Fruit fly (Drosophila melanogaster) whole organism, embryonic: Measurements from ENCODE around the gene NdufV3.

Experiments
- CG10267 ChIP-seq: fragments of 200-800 bp; sonication (Bioruptor generic); optimal IDR thresholded peaks from 2 replicates; lab custom pipeline; 2018; ENCODE audit warnings: missing biosample characterization, mild to moderate bottlenecking, missing genetic modification characterization, moderate library complexity
- CG11085 ChIP-seq: fragments of 200-800 bp; sonication (Bioruptor generic); IDR thresholded peaks from 2 replicates; pipeline ENCODE4 v1.3.6; 2022; ENCODE audit warnings: missing biosample characterization, missing genetic modification characterization
- CG11560 ChIP-seq: fragments of 200-800 bp; sonication (Bioruptor generic); IDR thresholded peaks from 3 replicates; pipeline ENCODE4 v1.3.6; 2022; ENCODE audit warnings: missing biosample characterization, missing genetic modification characterization
- CG12299 ChIP-seq: fragments of 200-800 bp; sonication (Bioruptor generic); optimal IDR thresholded peaks from 2 replicates; lab custom pipeline; 2018; ENCODE audit warnings: missing biosample characterization, mild to moderate bottlenecking, missing genetic modification characterization
- CG13123 ChIP-seq: fragments of 200-800 bp; sonication (Bioruptor generic); optimal IDR thresholded peaks from 2 replicates; lab custom pipeline; 2016; ENCODE audit warnings: missing biosample characterization, missing genetic modification characterization
- CG13287 ChIP-seq: fragments of 200-800 bp; sonication (Bioruptor generic); IDR thresholded peaks from 2 replicates; pipeline ENCODE4 v1.3.6; 2022; ENCODE audit warnings: missing biosample characterization, missing genetic modification characterization; ENCODE audit not compliant: partially characterized antibody
- CG13775 ChIP-seq: fragments of 200-800 bp; sonication (Bioruptor generic); optimal IDR thresholded peaks from 3 replicates; lab custom pipeline; 2017; ENCODE audit warnings: missing biosample characterization, mild to moderate bottlenecking, missing genetic modification characterization
- CG15514 ChIP-seq: fragments of 200-800 bp; sonication (Bioruptor generic); optimal IDR thresholded peaks from 3 replicates; lab custom pipeline; 2017; ENCODE audit warnings: missing biosample characterization, missing genetic modification characterization, mild to moderate bottlenecking, moderate library complexity, missing genetic modification reagents
- CG15601 ChIP-seq: fragments of 200-800 bp; sonication (Bioruptor generic); optimal IDR thresholded peaks from 3 replicates; lab custom pipeline; 2019; ENCODE audit warnings: missing biosample characterization, mild to moderate bottlenecking, missing genetic modification characterization, moderate library complexity
- CG1603 ChIP-seq: fragments of 200-800 bp; sonication (Bioruptor generic); optimal IDR thresholded peaks from 2 replicates; lab custom pipeline; 2019; ENCODE audit warnings: missing biosample characterization, mild to moderate bottlenecking, missing genetic modification characterization, moderate library complexity
- CG17829 ChIP-seq: fragments of 200-800 bp; optimal IDR thresholded peaks from 2 replicates; lab custom pipeline; 2019; ENCODE audit warnings: missing biosample characterization, mild to moderate bottlenecking, missing genetic modification characterization, moderate library complexity
- CG2129 ChIP-seq: fragments of 200-800 bp; sonication (Bioruptor generic); IDR thresholded peaks from 2 replicates; pipeline ENCODE4 v1.3.6; 2022; ENCODE audit warnings: missing biosample characterization, missing genetic modification characterization; ENCODE audit not compliant: partially characterized antibody
- CG34422 ChIP-seq: fragments of 200-800 bp; sonication (Bioruptor generic); IDR thresholded peaks from 3 replicates; pipeline ENCODE4 v1.3.6; 2022; ENCODE audit warnings: missing biosample characterization, missing genetic modification characterization
- CG4328 ChIP-seq: fragments of 200-800 bp; sonication (Bioruptor generic); optimal IDR thresholded peaks from 3 replicates; lab custom pipeline; 2017; ENCODE audit warnings: missing biosample characterization, missing genetic modification reagents, missing genetic modification characterization
- CG4707 ChIP-seq: fragments of 200-800 bp; sonication (Bioruptor generic); optimal IDR thresholded peaks from 2 replicates; lab custom pipeline; 2018; ENCODE audit warnings: missing biosample characterization, mild to moderate bottlenecking, missing genetic modification characterization, moderate library complexity
- CG6683 ChIP-seq: fragments of 200-800 bp; sonication (Bioruptor generic); optimal IDR thresholded peaks from 2 replicates; lab custom pipeline; 2017; ENCODE audit warnings: missing biosample characterization, mild to moderate bottlenecking, missing genetic modification characterization, missing genetic modification reagents
- CG9727 ChIP-seq: fragments of 200-800 bp; sonication (Bioruptor generic); optimal IDR thresholded peaks from 3 replicates; lab custom pipeline; 2017; ENCODE audit warnings: missing biosample characterization, mild to moderate bottlenecking, missing genetic modification characterization
- D19A ChIP-seq: fragments of 200-800 bp; optimal IDR thresholded peaks from 3 replicates; lab custom pipeline; 2019; ENCODE audit warnings: missing biosample characterization, mild to moderate bottlenecking, missing genetic modification characterization, moderate library complexity
- Doc2 ChIP-seq: fragments of 200-800 bp; sonication (Bioruptor generic); IDR thresholded peaks from 2 replicates; pipeline ENCODE4 v1.3.6; 2022; ENCODE audit warnings: missing biosample characterization, missing genetic modification characterization
- Dref ChIP-seq: fragments of 200-800 bp; sonication (Bioruptor generic); IDR thresholded peaks from 2 replicates; pipeline ENCODE4 v1.3.6; 2022; ENCODE audit warnings: missing biosample characterization, missing genetic modification characterization
- Drgx ChIP-seq: fragments of 200-800 bp; sonication (Bioruptor generic); IDR thresholded peaks from 2 replicates; pipeline ENCODE4 v1.3.6; 2022; ENCODE audit warnings: missing biosample characterization, missing genetic modification characterization
- H15 ChIP-seq: fragments of 200-800 bp; sonication (Bioruptor generic); IDR thresholded peaks from 3 replicates; pipeline ENCODE4 v1.3.6; 2022; ENCODE audit warnings: missing biosample characterization, missing genetic modification characterization
- HLH4C ChIP-seq: fragments of 200-800 bp; sonication (Bioruptor generic); IDR thresholded peaks from 3 replicates; pipeline ENCODE4 v1.3.6; 2022; ENCODE audit warnings: missing biosample characterization, missing genetic modification characterization; ENCODE audit not compliant: partially characterized antibody
- Hand ChIP-seq: fragments of 200-800 bp; sonication (Bioruptor generic); optimal IDR thresholded peaks from 2 replicates; lab custom pipeline; 2017; ENCODE audit warnings: mild to moderate bottlenecking, missing biosample characterization, missing genetic modification reagents, missing genetic modification characterization
- HmgZ ChIP-seq: fragments of 200-800 bp; sonication (Bioruptor generic); optimal IDR thresholded peaks from 2 replicates; lab custom pipeline; 2018; ENCODE audit warnings: missing biosample characterization, mild to moderate bottlenecking, missing genetic modification characterization
- Hmr ChIP-seq: fragments of 200-800 bp; sonication (Bioruptor generic); optimal IDR thresholded peaks from 3 replicates; lab custom pipeline; 2017; ENCODE audit warnings: mild to moderate bottlenecking, missing biosample characterization, missing genetic modification reagents, missing genetic modification characterization
- Nf-YC ChIP-seq: fragments of 200-800 bp; optimal IDR thresholded peaks from 3 replicates; lab custom pipeline; 2019; ENCODE audit warnings: missing biosample characterization, mild to moderate bottlenecking, missing genetic modification characterization, moderate library complexity
- Oli ChIP-seq: fragments of 200-800 bp; sonication (Bioruptor generic); optimal IDR thresholded peaks from 2 replicates; lab custom pipeline; 2018; ENCODE audit warnings: missing biosample characterization, mild to moderate bottlenecking, missing genetic modification characterization, moderate library complexity
- Opbp ChIP-seq: fragments of 200-800 bp; sonication (Bioruptor generic); IDR thresholded peaks from 3 replicates; pipeline ENCODE4 v1.3.6; 2022; ENCODE audit warnings: missing biosample characterization, missing genetic modification characterization; ENCODE audit not compliant: partially characterized antibody
- Optix ChIP-seq: fragments of 200-800 bp; sonication (Bioruptor generic); IDR thresholded peaks from 3 replicates; pipeline ENCODE4 v1.3.6; 2022; ENCODE audit warnings: missing biosample characterization, missing genetic modification characterization
- Rx ChIP-seq: fragments of 200-800 bp; sonication (Bioruptor generic); IDR thresholded peaks from 2 replicates; pipeline ENCODE4 v1.3.6; 2022; ENCODE audit warnings: missing biosample characterization, missing genetic modification characterization
- Sry-δ ChIP-seq: fragments of 200-800 bp; sonication (Bioruptor generic); optimal IDR thresholded peaks from 2 replicates; lab custom pipeline; 2016; ENCODE audit warnings: missing biosample characterization, missing genetic modification characterization
- Xbp1 ChIP-seq: fragments of 200-800 bp; sonication (Bioruptor generic); optimal IDR thresholded peaks from 3 replicates; lab custom pipeline; 2016; ENCODE audit warnings: missing biosample characterization, mild to moderate bottlenecking, missing genetic modification characterization
- amos ChIP-seq: fragments of 200-800 bp; sonication (Bioruptor generic); IDR thresholded peaks from 2 replicates; pipeline ENCODE4 v1.3.6; 2022; ENCODE audit warnings: missing biosample characterization, missing genetic modification characterization; ENCODE audit not compliant: partially characterized antibody
- ato ChIP-seq: fragments of 200-800 bp; sonication (Bioruptor generic); IDR thresholded peaks from 2 replicates; pipeline ENCODE4 v1.3.6; 2022; ENCODE audit warnings: missing biosample characterization, missing genetic modification characterization; ENCODE audit not compliant: partially characterized antibody
- cg ChIP-seq: fragments of 200-800 bp; sonication (Bioruptor generic); optimal IDR thresholded peaks from 3 replicates; lab custom pipeline; 2019; ENCODE audit warnings: missing biosample characterization, mild to moderate bottlenecking, missing genetic modification characterization, moderate library complexity
- esg ChIP-seq: fragments of 200-800 bp; sonication (Bioruptor generic); conservative IDR thresholded peaks from 2 replicates; pipeline ENCODE4 v1.3.6; 2022; ENCODE audit warnings: missing biosample characterization, missing genetic modification characterization
- grn ChIP-seq: fragments of 200-800 bp; sonication (Bioruptor generic); optimal IDR thresholded peaks from 3 replicates; lab custom pipeline; 2017; ENCODE audit warnings: missing biosample characterization, missing genetic modification characterization
- hb ChIP-seq: fragments of 200-800 bp; sonication (Bioruptor generic); IDR thresholded peaks from 3 replicates; pipeline ENCODE4 v1.3.6; 2022; ENCODE audit warnings: missing biosample characterization, missing genetic modification characterization; ENCODE audit not compliant: partially characterized antibody
- onecut ChIP-seq: fragments of 200-800 bp; sonication (Bioruptor generic); IDR thresholded peaks from 2 replicates; pipeline ENCODE4 v1.3.6; 2022; ENCODE audit warnings: missing biosample characterization, missing genetic modification characterization
- pan ChIP-seq, 4 experiments: fragments of >200 bp in 3 of 4; fragments of 200-800 bp in 1 of 4; sonication (Bioruptor generic) in 1 of 4; optimal IDR thresholded peaks in 3 of 4; IDR thresholded peaks in 1 of 4; 2 replicates each; pipeline versions ENCODE4 v1.3.6 to Lab custom; 2017 to 2022; ENCODE audit warnings: missing biosample characterization in 2 of 4, missing genetic modification characterization in 2 of 4, mixed read lengths in 1 of 4
- phol ChIP-seq: fragments of 200-800 bp; sonication (Bioruptor generic); optimal IDR thresholded peaks from 3 replicates; lab custom pipeline; 2018; ENCODE audit warnings: missing biosample characterization, mild to moderate bottlenecking, missing genetic modification characterization, moderate library complexity
- sens-2 ChIP-seq: fragments of 200-800 bp; sonication (Bioruptor generic); IDR thresholded peaks from 2 replicates; pipeline ENCODE4 v1.3.6; 2022; ENCODE audit warnings: missing biosample characterization, missing genetic modification characterization
- sna ChIP-seq: fragments of 200-800 bp; sonication (Bioruptor generic); IDR thresholded peaks from 2 replicates; pipeline ENCODE4 v1.3.6; 2022; ENCODE audit warnings: missing biosample characterization, missing genetic modification characterization; ENCODE audit not compliant: partially characterized antibody
- stc ChIP-seq: fragments of 200-800 bp; sonication (Bioruptor generic); IDR thresholded peaks from 2 replicates; pipeline ENCODE4 v1.3.6; 2022; ENCODE audit warnings: missing biosample characterization, missing genetic modification characterization
- sug ChIP-seq: fragments of 200-800 bp; optimal IDR thresholded peaks from 2 replicates; lab custom pipeline; 2019; ENCODE audit warnings: missing biosample characterization, mild to moderate bottlenecking, missing genetic modification characterization, moderate library complexity
- vnd ChIP-seq: fragments of 200-800 bp; sonication (Bioruptor generic); IDR thresholded peaks from 3 replicates; pipeline ENCODE4 v1.3.6; 2022; ENCODE audit warnings: missing biosample characterization, missing genetic modification characterization; ENCODE audit not compliant: partially characterized antibody
- wek ChIP-seq: fragments of 200-800 bp; sonication (Bioruptor generic); optimal IDR thresholded peaks from 3 replicates; lab custom pipeline; 2018; ENCODE audit warnings: missing biosample characterization, mild to moderate bottlenecking, missing genetic modification characterization, moderate library complexity
- zf30C ChIP-seq: fragments of 200-800 bp; sonication (Bioruptor generic); optimal IDR thresholded peaks from 3 replicates; lab custom pipeline; 2018; ENCODE audit warnings: missing biosample characterization, mild to moderate bottlenecking, missing genetic modification characterization

NdufV3 gene

dm6 chrX:11359081-11359481 is 9.3 kb downstream of the NdufV3 start, which contains the start of gene Pa1 (continued):
- no peak for TF ChIP-seq D19A (tag; lab: Kevin White, UChicago)
- TF ChIP-seq CG4328 (GFP tag; lab: Kevin White, UChicago): no peak
- peak; percentile 88 for TF ChIP-seq Dref (GFP tag; lab: Robert Waterston, UW)
- no peak for TF ChIP-seq CG11560 (tag; lab: Robert Waterston, UW)
- no peak for TF ChIP-seq CG34422 (GFP tag; lab: Robert Waterston, UW)
- peak; percentile 95 for TF ChIP-seq CG10267
- TF ChIP-seq CG9727 (GFP tag; lab: Kevin White, UChicago): no peak
- 0 out of 2 replicates have a peak, but pooled peaks have one; percentile 27 for TF ChIP-seq CG2129
- TF ChIP-seq H15 (GFP tag; lab: Robert Waterston, UW): no peak
- no peak for TF ChIP-seq CG1603
- no peak for TF ChIP-seq Hand (GFP tag; lab: Kevin White, UChicago)
- TF ChIP-seq CG4707 (GFP tag; lab: Kevin White, UChicago): no peak
- no peak for TF ChIP-seq Doc2 (GFP tag; lab: Robert Waterston, UW)
- peak; percentile 39; the same call in 1 of the 2 replicates for TF ChIP-seq ato
- TF ChIP-seq Xbp1 (GFP tag; lab: Kevin White, UChicago): no peak
- no peak for TF ChIP-seq Rx (GFP tag; lab: Robert Waterston, UW)
- TF ChIP-seq grn: no peak
- peak; percentile 32 for TF ChIP-seq Nf-YC (tag; lab: Kevin White, UChicago)
- no peak for TF ChIP-seq CG13775 (GFP tag; lab: Kevin White, UChicago)
- TF ChIP-seq Hmr (GFP tag; lab: Kevin White, UChicago): no peak
- 0 out of 2 replicates have a peak, but pooled peaks have one; percentile 16 for TF ChIP-seq stc (GFP tag; lab: Robert Waterston, UW)
- TF ChIP-seq cg (GFP tag; lab: Kevin White, UChicago): no peak
- peak; percentile 15 for TF ChIP-seq CG12299 (tag; lab: Kevin White, UChicago)
- TF ChIP-seq Oli (tag; lab: Kevin White, UChicago): no peak
- TF ChIP-seq CG15601: peak; percentile 5
- TF ChIP-seq phol (tag; lab: Kevin White, UChicago): peak; percentile 14
- TF ChIP-seq CG13287 (GFP tag; lab: Robert Waterston, UW): peak; percentile 80
- TF ChIP-seq Sry-δ (GFP tag; lab: Kevin White, UChicago): peak; percentile 61
- TF ChIP-seq onecut: no peak
- TF ChIP-seq sna: peak; percentile 56; the same call in 1 of the 2 replicates
- no peak for TF ChIP-seq Drgx
- no peak for TF ChIP-seq Optix
- peak; percentile 68; the same call in 2 of the 3 replicates for TF ChIP-seq Opbp
- peak; percentile 54; the same call in 2 of the 3 replicates for TF ChIP-seq vnd (GFP tag; lab: Robert Waterston, UW)
- peak; percentile 37 for TF ChIP-seq CG17829
- no peak for TF ChIP-seq pan (optimal IDR thresholded peaks at IDR 0.05; lab: Kevin White, UChicago)
- TF ChIP-seq pan (GFP tag; optimal IDR thresholded peaks at IDR 0.05 in 1 of 2, IDR thresholded peaks at IDR 0.05 in 1 of 2): no peak
- TF ChIP-seq CG13123 (GFP tag; lab: Kevin White, UChicago): no peak
- TF ChIP-seq sug (tag; lab: Kevin White, UChicago): peak; percentile 17
- TF ChIP-seq CG11085 (GFP tag; lab: Robert Waterston, UW): no peak
- TF ChIP-seq sens-2 (GFP tag; lab: Robert Waterston, UW): no peak
- TF ChIP-seq HmgZ (tag; lab: Kevin White, UChicago): peak; percentile 37
- peak; percentile 92 for TF ChIP-seq CG15514
- no peak for TF ChIP-seq wek (GFP tag; lab: Kevin White, UChicago)
- TF ChIP-seq HLH4C (GFP tag; lab: Robert Waterston, UW): peak; percentile 80
- peak; percentile 70; the same call in 1 of the 2 replicates for TF ChIP-seq amos (GFP tag; lab: Robert Waterston, UW)
- no peak for TF ChIP-seq esg (GFP tag; lab: Robert Waterston, UW)
- no peak for TF ChIP-seq CG6683
- peak; percentile 55; the same call in 1 of the 3 replicates for TF ChIP-seq hb
- TF ChIP-seq zf30C: no peak
